Fruit fly (Drosophila melanogaster): ENCODE measurements around the gene Crag.

Crag gene

DNA sequence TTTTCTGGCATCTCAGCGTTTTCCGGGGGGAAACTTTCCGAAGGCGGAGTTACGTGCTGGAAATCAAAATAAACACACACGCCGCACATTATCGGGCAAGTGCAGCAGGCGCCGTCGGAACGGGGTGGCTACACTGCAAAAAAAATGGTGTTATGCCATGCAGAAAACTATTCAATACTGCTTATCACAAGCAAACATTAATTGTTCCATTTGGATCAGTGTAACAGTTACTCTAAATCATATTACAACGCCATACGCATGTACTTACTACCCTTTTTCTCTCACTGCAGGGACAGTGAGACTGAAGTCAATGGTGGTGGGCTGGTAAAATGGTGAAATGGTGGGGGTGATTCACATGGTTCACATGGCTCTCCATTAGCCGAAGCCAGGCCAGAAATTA lies 35.3 kb downstream of the Crag start (continued):
- TF ChIP-seq pho (GFP tag; optimal IDR thresholded peaks at IDR 0.05) (no peak), CG18764 (GFP tag; optimal IDR thresholded peaks at IDR 0.05) (peak; percentile 12), da (GFP tag; optimal IDR thresholded peaks at IDR 0.05) (no peak), CG8388 (GFP tag; optimal IDR thresholded peaks at IDR 0.05) (peak; percentile 74), CG1647 (GFP tag; optimal IDR thresholded peaks at IDR 0.05) (peak; percentile 2), ken (GFP tag; IDR thresholded peaks at IDR 0.05) (peak; percentile 77; the same call in 2 of the 3 replicates), Mrtf (GFP tag; IDR thresholded peaks at IDR 0.05) (0 out of 3 replicates have a peak, but pooled peaks have one; percentile 38), gcm (GFP tag; optimal IDR thresholded peaks at IDR 0.05) (peak; percentile 64), onecut (GFP tag; IDR thresholded peaks at IDR 0.05) (peak; percentile 73), dmrt99B (tag; optimal IDR thresholded peaks at IDR 0.05) (peak; percentile 79), CG16779 (GFP tag; IDR thresholded peaks at IDR 0.05) (no peak), CG4328 (GFP tag; optimal IDR thresholded peaks at IDR 0.05) (no peak), CG17802 (tag; optimal IDR thresholded peaks at IDR 0.05) (peak; percentile 29), CG10431 (GFP tag; optimal IDR thresholded peaks at IDR 0.05) (no peak), Atf3 (GFP tag; optimal IDR thresholded peaks at IDR 0.05) (peak; percentile 77), CG12219 (GFP tag; optimal IDR thresholded peaks at IDR 0.05) (peak; percentile 78), btn (GFP tag; optimal IDR thresholded peaks at IDR 0.05) (peak; percentile 69), cato (GFP tag; optimal IDR thresholded peaks at IDR 0.05; ENCODE audit: borderline replicate concordance) (peak; percentile 16), wdn (GFP tag; IDR thresholded peaks at IDR 0.05) (no peak), CG17361 (GFP tag; IDR thresholded peaks at IDR 0.05) (peak; percentile 77), Antp (GFP tag; optimal IDR thresholded peaks at IDR 0.05) (peak; percentile 89), CG10274 (GFP tag; optimal IDR thresholded peaks at IDR 0.05) (no peak), usp (GFP tag; optimal IDR thresholded peaks at IDR 0.05) (no peak), CTCF (GFP tag; optimal IDR thresholded peaks at IDR 0.05) (peak; percentile 1), Hmx (GFP tag; optimal IDR thresholded peaks at IDR 0.05) (no peak), CG1792 (GFP tag; optimal IDR thresholded peaks at IDR 0.05) (peak; percentile 42), CG9215 (GFP tag; IDR thresholded peaks at IDR 0.05) (peak; percentile 34; the same call in 1 of the 2 replicates), tin (GFP tag; optimal IDR thresholded peaks at IDR 0.05) (peak; percentile 61), CG5245 (GFP tag; optimal IDR thresholded peaks at IDR 0.05) (peak; percentile 24), klu (GFP tag; IDR thresholded peaks at IDR 0.05) (peak; percentile 46; the same call in 1 of the 2 replicates), CG4854 (GFP tag; optimal IDR thresholded peaks at IDR 0.05) (no peak), CG17328 (GFP tag; IDR thresholded peaks at IDR 0.05) (peak; percentile 84), slbo (GFP tag; IDR thresholded peaks at IDR 0.05) (no peak), MBD-R2 (GFP tag; IDR thresholded peaks at IDR 0.05) (no peak), CG10147 (GFP tag; optimal IDR thresholded peaks at IDR 0.05) (no peak), lmd (GFP tag; IDR thresholded peaks at IDR 0.05) (no peak; the same call in 1 of the 2 replicates), CG11695 (GFP tag; IDR thresholded peaks at IDR 0.05) (peak; percentile 65), CG4730 (GFP tag; IDR thresholded peaks at IDR 0.05) (peak; percentile 41; the same call in 1 of the 2 replicates), pan (optimal IDR thresholded peaks at IDR 0.05) (no peak), pan (GFP tag; optimal IDR thresholded peaks at IDR 0.05 in 1 of 2, IDR thresholded peaks at IDR 0.05 in 1 of 2) (peak in 1 of 2 experiments; percentile 62), eve (GFP tag; optimal IDR thresholded peaks at IDR 0.05) (peak in 1 of 2 experiments; percentile 83), gce (GFP tag; IDR thresholded peaks at IDR 0.05) (peak; percentile 63; the same call in 1 of the 3 replicates), abd-A (tag; optimal IDR thresholded peaks at IDR 0.05) (no peak), crc (GFP tag; optimal IDR thresholded peaks at IDR 0.05) (peak; percentile 43), nom (GFP tag; optimal IDR thresholded peaks at IDR 0.05) (no peak), CG9932 (GFP tag; IDR thresholded peaks at IDR 0.05) (no peak), psq (GFP tag; optimal IDR thresholded peaks at IDR 0.05) (no peak), CG12769 (tag; optimal IDR thresholded peaks at IDR 0.05) (peak; percentile 66), CG14860 (GFP tag; IDR thresholded peaks at IDR 0.05; ENCODE audit: partially characterized antibody) (no peak), CG7372 (GFP tag; IDR thresholded peaks at IDR 0.05) (peak; percentile 52), CG17359 (tag; optimal IDR thresholded peaks at IDR 0.05) (peak; percentile 73), HLH54F (GFP tag; optimal IDR thresholded peaks at IDR 0.05) (no peak), CG4282 (GFP tag; optimal IDR thresholded peaks at IDR 0.05) (no peak)

Data from whole organism, embryonic.